Worm (Caenorhabditis elegans) whole organism, L4/young adult: ENCODE measurements around the gene F29G6.1.

Experiments
- W03F9.2 ChIP-seq: fragments of 150-350 bp; optimal IDR thresholded peaks from 2 replicates; lab custom pipeline; 2014; ENCODE audit warnings: missing biosample characterization, missing genetic modification characterization
- dao-5 ChIP-seq: sonication (generic microtip); optimal IDR thresholded peaks from 2 replicates; lab custom pipeline; 2016; ENCODE audit warnings: missing genotype, missing genetic modification characterization, moderate library complexity, missing compliant biosample characterization
- him-1 ChIP-seq: sonication (generic microtip); optimal IDR thresholded peaks from 2 replicates; lab custom pipeline; 2016; ENCODE audit warnings: missing genotype, missing genetic modification reagents, missing genetic modification characterization, missing compliant biosample characterization

ce11 chrX:11501967-11502366, at the start of gene F29G6.1:
- TF ChIP-seq him-1 (tag; lab: Kevin White, UChicago) (no peak), dao-5 (no peak), W03F9.2 (no peak)
